Worm (Caenorhabditis elegans) whole organism, L4/young adult: ENCODE measurements around the gene srsx-33.

Source experiments
- W03F9.2 ChIP-seq: fragments of 150-350 bp; optimal IDR thresholded peaks from 2 replicates; lab custom pipeline; 2014; ENCODE audit warnings: missing biosample characterization, missing genetic modification characterization
- dao-5 ChIP-seq: sonication (generic microtip); optimal IDR thresholded peaks from 2 replicates; lab custom pipeline; 2016; ENCODE audit warnings: missing genotype, missing genetic modification characterization, moderate library complexity, missing compliant biosample characterization
- him-1 ChIP-seq: sonication (generic microtip); optimal IDR thresholded peaks from 2 replicates; lab custom pipeline; 2016; ENCODE audit warnings: missing genotype, missing genetic modification reagents, missing genetic modification characterization, missing compliant biosample characterization

DNA sequence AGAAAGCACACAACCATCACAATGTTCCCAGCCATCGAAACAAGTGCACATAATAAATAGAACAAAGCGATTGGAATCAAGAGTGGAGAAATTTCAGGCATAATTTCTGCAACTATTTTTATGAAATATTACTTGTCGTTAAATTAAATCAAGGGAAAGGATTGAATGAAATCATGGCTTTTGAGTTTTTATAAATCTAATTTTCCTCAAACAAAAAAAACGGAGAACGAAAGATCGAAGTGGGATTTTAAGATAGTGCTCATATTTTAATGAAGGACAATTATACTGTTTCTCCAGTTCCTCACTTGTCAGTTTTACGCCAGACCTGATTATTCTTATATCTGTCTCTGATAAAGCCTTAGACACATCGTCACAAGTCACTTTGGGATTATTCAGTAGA, at the start of gene srsx-33:
- TF ChIP-seq him-1 (no peak), dao-5 (tag; lab: Kevin White, UChicago) (no peak), W03F9.2 (no peak)
